Worm (Caenorhabditis elegans) whole organism, L3 larva: ENCODE results near the gene T26C5.3.

Experiments
- R02D3.7 ChIP-seq: fragments of 150-350 bp; optimal IDR thresholded peaks from 2 replicates; lab custom pipeline; 2014; ENCODE audit warnings: missing biosample characterization, missing genetic modification characterization
- aly-2 ChIP-seq: fragments of 150-350 bp; optimal IDR thresholded peaks from 2 replicates; lab custom pipeline; 2014; ENCODE audit warnings: missing biosample characterization, missing genetic modification characterization
- nhr-23 ChIP-seq: fragments of 150-350 bp; optimal IDR thresholded peaks from 2 replicates; lab custom pipeline; 2014; ENCODE audit warnings: missing biosample characterization, missing genetic modification reagents, missing genetic modification characterization
- pqm-1 ChIP-seq: fragments of 150-350 bp; optimal IDR thresholded peaks from 2 replicates; lab custom pipeline; 2017; ENCODE audit warnings: missing biosample characterization, missing genetic modification characterization, inconsistent platforms
- tbx-2 ChIP-seq: sonication (generic microtip); optimal IDR thresholded peaks from 2 replicates; lab custom pipeline; 2016; ENCODE audit warnings: mild to moderate bottlenecking, missing genetic modification characterization, missing compliant biosample characterization
- zag-1 ChIP-seq: fragments of 150-350 bp; optimal IDR thresholded peaks from 2 replicates; lab custom pipeline; 2014; ENCODE audit warnings: missing biosample characterization, missing genetic modification characterization

- TF ChIP-seq zag-1 (tag; lab: Kevin White, UChicago) (no peak), R02D3.7 (tag; lab: Kevin White, UChicago) (no peak), tbx-2 (tag; lab: Kevin White, UChicago) (no peak), aly-2 (no peak), pqm-1 (tag; lab: Kevin White, UChicago) (no peak), nhr-23 (tag; lab: Kevin White, UChicago) (no peak)
Measured at ce11 chrII:9236283-9236682, at the start of gene T26C5.3.
